Fruit fly (Drosophila melanogaster) whole organism: ENCODE data around the gene lgs.

ENCODE experiments used
- CG8478 ChIP-seq: fragments of >200 bp; optimal IDR thresholded peaks from 2 replicates; lab custom pipeline; 2018; ENCODE audit warnings: inconsistent platforms
- Dll ChIP-seq: fragments of >200 bp; optimal IDR thresholded peaks from 2 replicates; lab custom pipeline; 2017
- EcR ChIP-seq, 2 experiments: fragments of >200 bp; optimal IDR thresholded peaks; 2 replicates each; lab custom pipeline; 2017; ENCODE audit warnings: missing biosample characterization in 2 of 2, missing genetic modification characterization in 2 of 2, missing genetic modification reagents in 2 of 2
- pan ChIP-seq: fragments of >200 bp; optimal IDR thresholded peaks from 2 replicates; lab custom pipeline; 2017
- psq ChIP-seq: fragments of >200 bp; optimal IDR thresholded peaks from 2 replicates; lab custom pipeline; 2017
- usp ChIP-seq: fragments of >200 bp; optimal IDR thresholded peaks from 2 replicates; lab custom pipeline; 2017; ENCODE audit warnings: missing biosample characterization, missing genetic modification characterization, mixed read lengths

The lgs gene

dm6 chr4:443592-444257 is at the start of gene lgs:
TSS of gene lgs (minus strand) at chr4:443911.
- TF ChIP-seq EcR (GFP tag; optimal IDR thresholded peaks at IDR 0.05; lab: Kevin White, UChicago) (no peak), psq (lab: Kevin White, UChicago) (no peak), pan (lab: Kevin White, UChicago) (no peak), Dll (lab: Kevin White, UChicago) (no peak), usp (no peak), CG8478 (lab: Kevin White, UChicago) (no peak)

DNA sequence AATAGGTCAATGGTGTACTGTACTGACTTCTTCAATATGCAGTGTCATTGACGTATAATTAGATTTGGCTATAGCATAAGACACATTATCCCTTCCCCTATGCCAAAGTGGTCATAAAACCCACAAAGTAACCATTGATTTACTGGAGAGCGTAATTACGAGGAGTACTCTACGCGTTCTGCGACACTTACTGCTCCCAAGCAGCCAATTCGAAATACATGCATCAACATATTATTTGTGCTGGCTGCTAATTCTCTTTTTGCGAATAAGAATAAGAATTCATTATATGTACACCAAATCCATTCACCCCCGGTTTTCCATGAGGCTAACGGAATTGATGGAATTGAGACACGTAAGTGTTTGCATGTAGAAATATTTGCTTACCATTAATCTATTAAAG is 48.9 kb upstream of the lgs start:
- TF ChIP-seq EcR (GFP tag; optimal IDR thresholded peaks at IDR 0.05; lab: Kevin White, UChicago) (no peak), usp (no peak), pan (lab: Kevin White, UChicago) (no peak), psq (lab: Kevin White, UChicago) (no peak), CG8478 (lab: Kevin White, UChicago) (no peak), Dll (lab: Kevin White, UChicago) (no peak)

dm6 chr4:490760-491317 is 47.1 kb upstream of the lgs start:
- TF ChIP-seq Dll (lab: Kevin White, UChicago) (no peak), psq (lab: Kevin White, UChicago) (no peak), EcR (GFP tag; optimal IDR thresholded peaks at IDR 0.05; lab: Kevin White, UChicago) (no peak), usp (no peak), CG8478 (lab: Kevin White, UChicago) (no peak), pan (lab: Kevin White, UChicago) (no peak)

DNA sequence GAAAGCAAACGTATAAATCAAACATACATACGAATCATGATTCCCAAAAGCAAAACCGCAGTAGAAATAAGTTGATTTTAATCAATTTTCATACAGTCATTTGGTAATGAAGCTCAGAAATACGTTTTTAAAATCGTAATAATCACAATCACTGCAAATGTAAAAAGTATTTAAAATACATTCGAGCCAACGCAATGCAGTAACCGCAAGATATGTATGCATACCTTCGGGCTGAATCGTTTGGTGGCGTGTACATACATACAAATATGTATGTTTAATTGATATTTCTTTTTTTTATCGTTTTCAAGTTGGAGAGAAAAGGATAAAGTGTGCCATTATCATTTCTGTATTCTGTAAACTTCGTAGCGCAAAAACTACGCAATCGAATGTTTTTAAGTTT is 46.4 kb upstream of the lgs start:
- TF ChIP-seq Dll (lab: Kevin White, UChicago) (no peak), usp (no peak)

- TF ChIP-seq Dll (lab: Kevin White, UChicago) (no peak), pan (lab: Kevin White, UChicago) (no peak)
Measured at dm6 chr4:489561-489881, 45.8 kb upstream of the lgs start.

DNA sequence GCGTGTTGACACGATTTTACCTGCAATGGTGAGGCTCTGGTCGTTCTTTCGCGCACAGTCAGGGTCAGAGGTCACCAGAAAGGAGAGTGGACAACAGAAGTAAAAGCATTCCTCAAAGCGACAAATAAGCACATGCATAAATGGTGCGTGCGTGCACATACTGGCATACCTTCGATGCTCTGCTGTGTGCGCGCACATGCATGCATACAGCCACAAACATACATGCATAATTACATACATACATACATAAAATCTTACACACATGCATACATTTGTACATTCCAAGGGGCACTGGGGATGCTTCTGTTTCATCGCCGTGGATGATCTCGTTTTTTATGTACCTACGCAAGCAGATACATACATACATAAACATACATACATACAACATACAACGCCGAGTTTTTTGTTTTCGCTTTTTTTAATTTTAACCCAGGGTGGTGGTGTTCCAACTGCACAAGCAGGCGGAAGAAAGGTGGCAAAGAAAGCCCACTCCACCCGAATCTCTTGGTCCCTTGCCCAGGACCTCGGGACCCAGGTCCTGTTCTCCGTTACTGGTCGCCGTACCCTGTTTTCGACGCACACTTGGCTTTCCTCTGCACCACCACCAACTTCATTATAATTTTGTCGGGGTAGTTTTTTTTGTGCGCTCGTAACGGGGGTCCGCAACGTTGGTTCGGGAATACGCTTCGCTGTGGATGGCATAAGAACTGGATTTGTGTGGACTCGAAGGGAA is 45.3 kb upstream of the lgs start, which contains the start of gene Asator:
Gene Asator (minus strand): TSS at position 167 of the 733 bp plus-strand sequence.
- no peak for TF ChIP-seq usp
- no peak for TF ChIP-seq pan (lab: Kevin White, UChicago)

dm6 chr4:487480-487879 is 43.8 kb upstream of the lgs start:
- TF ChIP-seq EcR (GFP tag; optimal IDR thresholded peaks at IDR 0.05; lab: Kevin White, UChicago): no peak
- no peak for TF ChIP-seq CG8478 (lab: Kevin White, UChicago)
- no peak for TF ChIP-seq psq (lab: Kevin White, UChicago)
- TF ChIP-seq usp: no peak
- no peak for TF ChIP-seq pan (lab: Kevin White, UChicago)
- TF ChIP-seq Dll (lab: Kevin White, UChicago): no peak

- TF ChIP-seq CG8478 (lab: Kevin White, UChicago): no peak
- TF ChIP-seq Dll (lab: Kevin White, UChicago): no peak
Measured at dm6 chr4:486435-486834, 42.7 kb upstream of the lgs start.

DNA sequence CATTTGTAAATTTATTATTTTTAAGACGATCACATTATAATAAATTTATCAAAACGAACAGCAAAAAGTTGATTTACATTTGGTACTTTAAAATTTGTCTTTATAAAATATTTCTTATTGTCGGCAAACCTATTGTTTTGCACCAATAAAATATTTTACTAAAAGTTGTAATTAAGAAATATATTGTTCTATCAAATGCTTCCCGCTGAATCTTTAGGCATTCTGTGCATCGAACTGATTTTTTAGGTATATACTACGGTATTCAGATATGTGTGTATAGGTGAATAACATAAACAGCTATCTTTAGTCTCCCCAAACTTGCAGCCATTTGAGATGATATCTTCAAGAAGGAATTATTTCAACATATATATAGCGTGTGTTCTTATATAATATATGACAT is 42.1 kb upstream of the lgs start:
- no peak for TF ChIP-seq CG8478 (lab: Kevin White, UChicago)
- TF ChIP-seq usp: no peak
- no peak for TF ChIP-seq Dll (lab: Kevin White, UChicago)
- TF ChIP-seq EcR (GFP tag; optimal IDR thresholded peaks at IDR 0.05; lab: Kevin White, UChicago): no peak
- TF ChIP-seq psq (lab: Kevin White, UChicago): no peak
- no peak for TF ChIP-seq pan (lab: Kevin White, UChicago)

- no peak for TF ChIP-seq EcR (GFP tag; optimal IDR thresholded peaks at IDR 0.05; lab: Kevin White, UChicago)
- TF ChIP-seq psq (lab: Kevin White, UChicago): no peak
- TF ChIP-seq pan (lab: Kevin White, UChicago): no peak
- TF ChIP-seq Dll (lab: Kevin White, UChicago): no peak
Measured at dm6 chr4:483646-484045, 39.9 kb upstream of the lgs start.

dm6 chr4:482659-483134 is 39.0 kb upstream of the lgs start:
- no peak for TF ChIP-seq usp
- TF ChIP-seq CG8478 (lab: Kevin White, UChicago): no peak
- no peak for TF ChIP-seq pan (lab: Kevin White, UChicago)
- TF ChIP-seq Dll (lab: Kevin White, UChicago): no peak
- TF ChIP-seq EcR (GFP tag; optimal IDR thresholded peaks at IDR 0.05; lab: Kevin White, UChicago): no peak

DNA sequence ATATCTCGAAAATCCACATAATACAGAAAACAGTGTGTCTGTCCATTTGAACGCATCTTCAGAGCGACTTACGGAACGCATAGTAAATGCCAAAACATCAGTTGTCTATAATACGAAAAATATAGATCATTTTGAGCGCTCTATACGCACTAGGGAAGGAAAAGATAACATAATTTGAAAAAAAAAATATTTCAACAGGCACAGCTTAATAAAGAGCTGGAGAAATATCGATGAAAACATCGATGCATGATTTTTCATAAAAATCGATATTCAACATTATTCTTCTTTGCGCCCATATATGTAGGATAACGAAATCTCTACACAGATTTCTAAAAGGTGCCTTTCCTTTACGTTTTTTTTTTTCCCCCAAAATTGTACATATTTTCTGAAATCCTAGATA is 38.0 kb upstream of the lgs start:
- TF ChIP-seq EcR (GFP tag; optimal IDR thresholded peaks at IDR 0.05; lab: Kevin White, UChicago): no peak
- TF ChIP-seq pan (lab: Kevin White, UChicago): no peak
- no peak for TF ChIP-seq usp
- TF ChIP-seq Dll (lab: Kevin White, UChicago): no peak
